Worm (Caenorhabditis elegans): ENCODE results near the gene unc-1.

DNA sequence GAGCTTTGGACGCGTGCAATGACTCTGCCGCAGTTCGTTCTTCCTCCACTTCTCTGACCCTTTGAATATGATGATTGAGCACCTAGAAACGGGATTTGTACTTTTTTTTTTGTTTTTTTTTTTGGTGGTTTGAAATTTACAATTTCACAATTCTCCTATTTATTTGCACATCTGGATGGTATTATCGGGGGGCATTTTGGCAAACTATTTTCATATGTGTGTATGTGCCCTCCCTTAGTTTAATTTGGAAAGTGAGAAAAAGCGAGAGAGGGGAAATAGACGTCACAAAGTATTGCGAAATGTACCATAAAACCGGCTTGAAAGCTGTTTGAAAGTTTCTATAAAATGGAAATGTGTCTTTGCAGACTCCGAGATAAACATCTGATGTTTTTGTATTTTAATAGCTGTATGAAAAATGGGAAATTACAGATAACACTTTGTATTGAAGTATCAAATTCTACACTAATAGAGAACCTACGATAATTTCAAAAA is 24.2 kb upstream of the unc-1 start:
- TF ChIP-seq skn-1 (tag; optimal IDR thresholded peaks at IDR 0.05) (no peak), nhr-77 (tag; optimal IDR thresholded peaks at IDR 0.05) (no peak), unc-62 (GFP tag; optimal IDR thresholded peaks at IDR 0.05) (no peak), aly-2 (tag; optimal IDR thresholded peaks at IDR 0.05) (no peak), lin-13 (GFP tag; optimal IDR thresholded peaks at IDR 0.05) (no peak), R02D3.7 (tag; optimal IDR thresholded peaks at IDR 0.05) (no peak), lsy-2 (tag; optimal IDR thresholded peaks at IDR 0.05) (no peak), F13H6.1 (tag; optimal IDR thresholded peaks at IDR 0.05) (no peak), peb-1 (tag; optimal IDR thresholded peaks at IDR 0.05) (no peak), nhr-237 (tag; optimal IDR thresholded peaks at IDR 0.05) (no peak), fos-1 (tag; optimal IDR thresholded peaks at IDR 0.05) (no peak), nhr-25 (tag; optimal IDR thresholded peaks at IDR 0.05) (peak; percentile 57)
